Worm (Caenorhabditis elegans) whole organism, early embryonic: ENCODE results near the gene tost-1.

Experiments
- B0310.2 ChIP-seq: sonication (generic microtip); optimal IDR thresholded peaks from 2 replicates; lab custom pipeline; 2016; ENCODE audit warnings: mild to moderate bottlenecking, missing genetic modification characterization, missing compliant biosample characterization
- F13C5.2 ChIP-seq: sonication (generic microtip); optimal IDR thresholded peaks from 2 replicates; lab custom pipeline; 2017; ENCODE audit warnings: mild to moderate bottlenecking, missing genetic modification characterization, inconsistent platforms, missing compliant biosample characterization
- aly-1 ChIP-seq: sonication (generic microtip); optimal IDR thresholded peaks from 2 replicates; lab custom pipeline; 2016; ENCODE audit warnings: missing genetic modification characterization, missing compliant biosample characterization
- ama-1 ChIP-seq: fragments of 150-350 bp; optimal IDR thresholded peaks from 2 replicates; lab custom pipeline; 2014
- ceh-13 ChIP-seq: fragments of 200-800 bp; sonication (Bioruptor generic); optimal IDR thresholded peaks from 2 replicates; lab custom pipeline; 2018; ENCODE audit warnings: mild to moderate bottlenecking, missing genetic modification characterization, missing compliant biosample characterization
- ceh-36 ChIP-seq: sonication (generic microtip); optimal IDR thresholded peaks from 2 replicates; lab custom pipeline; 2016; ENCODE audit warnings: missing genetic modification characterization, inconsistent platforms, missing compliant biosample characterization
- ets-7 ChIP-seq: sonication (generic microtip); optimal IDR thresholded peaks from 2 replicates; lab custom pipeline; 2016; ENCODE audit warnings: missing genotype, missing genetic modification characterization, missing compliant biosample characterization
- flt-1 ChIP-seq: fragments of 200-800 bp; sonication (Bioruptor generic); IDR thresholded peaks from 2 replicates; pipeline ENCODE4 v1.3.6; 2022; ENCODE audit warnings: missing genetic modification characterization, missing compliant biosample characterization
- hmbx-1 ChIP-seq: sonication (generic microtip); optimal IDR thresholded peaks from 2 replicates; lab custom pipeline; 2016; ENCODE audit warnings: mild to moderate bottlenecking, missing genetic modification characterization, missing compliant biosample characterization
- hmg-4 ChIP-seq: fragments of 200-800 bp; sonication (Bioruptor generic); optimal IDR thresholded peaks from 2 replicates; lab custom pipeline; 2018; ENCODE audit warnings: mild to moderate bottlenecking, missing genetic modification characterization, missing compliant biosample characterization
- hnd-1 ChIP-seq: sonication (generic microtip); optimal IDR thresholded peaks from 2 replicates; lab custom pipeline; 2016; ENCODE audit warnings: missing genetic modification characterization, missing compliant biosample characterization
- pes-1 ChIP-seq: fragments of 200-800 bp; sonication (Bioruptor generic); IDR thresholded peaks from 2 replicates; pipeline ENCODE4 v1.3.6; 2022; ENCODE audit warnings: missing genetic modification reagents, missing genetic modification characterization, missing compliant biosample characterization
- scrt-1 ChIP-seq: fragments of 200-800 bp; sonication (Bioruptor generic); IDR thresholded peaks from 2 replicates; pipeline ENCODE4 v1.3.6; 2022; ENCODE audit warnings: missing genetic modification characterization, missing compliant biosample characterization
- sea-1 ChIP-seq: fragments of 200-800 bp; sonication (Bioruptor generic); conservative IDR thresholded peaks from 2 replicates; pipeline ENCODE4 v1.3.6; 2022; ENCODE audit warnings: missing genetic modification characterization, missing compliant biosample characterization
- tbx-11 ChIP-seq: fragments of 200-800 bp; sonication (Bioruptor generic); IDR thresholded peaks from 2 replicates; pipeline ENCODE4 v1.3.6; 2022; ENCODE audit warnings: missing genetic modification characterization, missing compliant biosample characterization
- tbx-37 ChIP-seq: fragments of 200-800 bp; sonication (Bioruptor generic); conservative IDR thresholded peaks from 2 replicates; pipeline ENCODE4 v1.3.6; 2022; ENCODE audit warnings: missing genetic modification reagents, missing genetic modification characterization, missing compliant biosample characterization
- tra-4 ChIP-seq: sonication (generic microtip); optimal IDR thresholded peaks from 2 replicates; lab custom pipeline; 2017; ENCODE audit warnings: missing genetic modification characterization, missing compliant biosample characterization

tost-1 gene

ce11 chrIII:4849739-4850138, 28.4 kb downstream of the tost-1 start, which contains the start of gene nonu-1:
TSS of gene nonu-1 (minus strand) at chrIII:4849907.
- TF ChIP-seq hnd-1 (tag; lab: Kevin White, UChicago) (no peak), ets-7 (tag; lab: Kevin White, UChicago) (no peak), hmg-4 (GFP tag; lab: Kevin White, UChicago) (no peak), ceh-36 (no peak), F13C5.2 (no peak), pes-1 (no peak), tra-4 (tag; lab: Kevin White, UChicago) (no peak), tbx-11 (GFP tag; lab: Robert Waterston, UW) (no peak), scrt-1 (GFP tag; lab: Robert Waterston, UW) (no peak), sea-1 (GFP tag; lab: Robert Waterston, UW) (no peak), aly-1 (tag; lab: Kevin White, UChicago) (no peak), tbx-37 (GFP tag; lab: Robert Waterston, UW) (no peak), flt-1 (GFP tag; lab: Robert Waterston, UW) (no peak), ceh-13 (GFP tag; lab: Kevin White, UChicago) (no peak), ama-1 (lab: Kevin White, UChicago) (no peak), hmbx-1 (no peak)

- TF ChIP-seq hnd-1 (tag; lab: Kevin White, UChicago): no peak
- TF ChIP-seq B0310.2: no peak
- no peak for TF ChIP-seq ceh-13 (GFP tag; lab: Kevin White, UChicago)
- TF ChIP-seq hmg-4 (GFP tag; lab: Kevin White, UChicago): no peak
- TF ChIP-seq hmbx-1: no peak
- TF ChIP-seq ets-7 (tag; lab: Kevin White, UChicago): no peak
- TF ChIP-seq tbx-11 (GFP tag; lab: Robert Waterston, UW): no peak
- TF ChIP-seq ama-1 (lab: Kevin White, UChicago): no peak
- no peak for TF ChIP-seq pes-1
- no peak for TF ChIP-seq aly-1 (tag; lab: Kevin White, UChicago)
- no peak for TF ChIP-seq scrt-1 (GFP tag; lab: Robert Waterston, UW)
- TF ChIP-seq tra-4 (tag; lab: Kevin White, UChicago): no peak
- no peak for TF ChIP-seq F13C5.2
- no peak for TF ChIP-seq flt-1 (GFP tag; lab: Robert Waterston, UW)
- TF ChIP-seq sea-1 (GFP tag; lab: Robert Waterston, UW): no peak
- no peak for TF ChIP-seq tbx-37 (GFP tag; lab: Robert Waterston, UW)
- no peak for TF ChIP-seq ceh-36
Observed at ce11 chrIII:4844327-4844726, 33.8 kb downstream of the tost-1 start, which contains the start of the genes clec-157 and fkh-5. TSS of gene clec-157 (minus strand) at chrIII:4844427. TSS of gene fkh-5 (plus strand) at chrIII:4844662.

- TF ChIP-seq F13C5.2: no peak
- no peak for TF ChIP-seq flt-1 (GFP tag; lab: Robert Waterston, UW)
Observed at ce11 chrIII:4842173-4842572, 35.9 kb downstream of the tost-1 start, which contains the start of gene clec-156. TSS of gene clec-156 (minus strand) at chrIII:4842273.

ce11 chrIII:4837429-4837828, 40.7 kb downstream of the tost-1 start, which contains the start of the genes acbp-7 and F26A1.19:
TSS of gene acbp-7 (plus strand) at chrIII:4837729.
TSS of gene F26A1.19 (plus strand) at chrIII:4837731.
- TF ChIP-seq ama-1 (lab: Kevin White, UChicago) (no peak), hmg-4 (GFP tag; lab: Kevin White, UChicago) (no peak), ceh-13 (GFP tag; lab: Kevin White, UChicago) (no peak), ets-7 (tag; lab: Kevin White, UChicago) (no peak), ceh-36 (no peak), tra-4 (tag; lab: Kevin White, UChicago) (no peak), scrt-1 (GFP tag; lab: Robert Waterston, UW) (no peak), flt-1 (GFP tag; lab: Robert Waterston, UW) (no peak), pes-1 (no peak)

- no peak for TF ChIP-seq tbx-11 (GFP tag; lab: Robert Waterston, UW)
- no peak for TF ChIP-seq aly-1 (tag; lab: Kevin White, UChicago)
- no peak for TF ChIP-seq tbx-37 (GFP tag; lab: Robert Waterston, UW)
- no peak for TF ChIP-seq flt-1 (GFP tag; lab: Robert Waterston, UW)
- TF ChIP-seq F13C5.2: no peak
- no peak for TF ChIP-seq pes-1
- TF ChIP-seq ets-7 (tag; lab: Kevin White, UChicago): no peak
- TF ChIP-seq scrt-1 (GFP tag; lab: Robert Waterston, UW): no peak
- no peak for TF ChIP-seq hmg-4 (GFP tag; lab: Kevin White, UChicago)
- TF ChIP-seq ceh-13 (GFP tag; lab: Kevin White, UChicago): no peak
- no peak for TF ChIP-seq hmbx-1
- TF ChIP-seq ceh-36: no peak
- no peak for TF ChIP-seq hnd-1 (tag; lab: Kevin White, UChicago)
- TF ChIP-seq sea-1 (GFP tag; lab: Robert Waterston, UW): no peak
- no peak for TF ChIP-seq ama-1 (lab: Kevin White, UChicago)
- no peak for TF ChIP-seq B0310.2
- no peak for TF ChIP-seq tra-4 (tag; lab: Kevin White, UChicago)
Observed at ce11 chrIII:4830207-4830606, 47.9 kb downstream of the tost-1 start, which contains the start of gene nspd-9. TSS of gene nspd-9 (minus strand) at chrIII:4830307.

ce11 chrIII:4829440-4829839, 48.7 kb downstream of the tost-1 start, which contains the start of gene F26A1.9:
TSS of gene F26A1.9 (minus strand) at chrIII:4829540.
- TF ChIP-seq tbx-11 (GFP tag; lab: Robert Waterston, UW): no peak
- TF ChIP-seq F13C5.2: no peak
- TF ChIP-seq tbx-37 (GFP tag; lab: Robert Waterston, UW): no peak
- no peak for TF ChIP-seq pes-1
- no peak for TF ChIP-seq ama-1 (lab: Kevin White, UChicago)
- no peak for TF ChIP-seq hmg-4 (GFP tag; lab: Kevin White, UChicago)
- no peak for TF ChIP-seq scrt-1 (GFP tag; lab: Robert Waterston, UW)
